Worm (Caenorhabditis elegans): Measurements from ENCODE around the gene gmps-1.

Gene gmps-1

DNA sequence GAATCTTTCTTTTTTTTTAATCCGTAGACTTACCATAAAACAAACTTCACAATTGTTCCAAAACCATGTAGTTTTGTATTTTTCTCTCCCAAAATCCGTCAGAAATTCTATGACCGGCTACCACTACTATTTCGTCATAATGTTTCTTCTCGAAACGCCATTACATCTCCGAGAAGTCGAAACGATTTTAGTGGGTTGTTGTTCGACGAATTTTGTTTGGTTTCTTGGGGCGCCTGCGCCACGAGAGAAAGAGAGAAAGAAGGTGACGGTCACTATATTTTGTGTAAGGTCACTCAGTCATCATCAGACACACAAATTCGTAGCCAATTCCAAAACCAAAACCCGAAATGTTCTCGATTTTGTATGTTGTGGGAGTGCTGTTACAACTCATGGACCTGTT, 18.6 kb upstream of the gmps-1 start (continued):
- TF ChIP-seq F44E2.7 (GFP tag; IDR thresholded peaks at IDR 0.05): no peak
- peak; percentile 19 for TF ChIP-seq aha-1 (tag)
- no peak for TF ChIP-seq F37D6.2 (tag; optimal IDR thresholded peaks at IDR 0.05)

ce11 chrII:10885868-10886514, 17.5 kb upstream of the gmps-1 start, which contains the start of gene F44F4.3:
F44F4.3 (minus strand) TSS chrII:10885918.
- TF ChIP-seq egl-27 (tag; optimal IDR thresholded peaks at IDR 0.05) (no peak), aha-1 (tag) (peak; percentile 52), hlh-30 (tag; optimal IDR thresholded peaks at IDR 0.05; ENCODE audit: insufficient read depth) (peak; percentile 14), lin-39 (tag; optimal IDR thresholded peaks at IDR 0.05) (no peak), F49E8.2 (tag; optimal IDR thresholded peaks at IDR 0.05; ENCODE audit: borderline replicate concordance) (no peak), nhr-28 (tag; optimal IDR thresholded peaks at IDR 0.05) (peak; percentile 3)

ce11 chrII:10885250-10885649, 16.7 kb upstream of the gmps-1 start:
- TF ChIP-seq aha-1 (tag) (peak; percentile 91), gei-8 (GFP tag; optimal IDR thresholded peaks at IDR 0.05) (no peak)

DNA sequence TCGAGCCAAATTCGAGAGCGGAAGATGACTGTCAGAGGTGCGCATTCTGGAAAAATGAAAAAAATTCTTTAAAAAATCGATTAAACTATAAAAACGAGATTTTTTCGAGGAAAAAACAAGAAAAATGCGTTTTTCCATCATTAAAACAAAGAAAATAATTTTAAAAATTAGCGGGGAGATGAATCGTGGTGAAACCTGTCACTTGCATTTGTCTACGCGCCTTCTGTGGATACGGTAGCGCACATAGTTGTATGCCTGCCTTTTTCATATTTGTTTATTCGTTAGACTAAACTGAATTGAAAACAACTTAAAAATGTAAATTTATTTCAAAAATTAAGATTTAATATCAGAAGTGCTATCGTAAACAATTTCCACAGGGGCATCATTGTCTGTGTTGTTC, 15.9 kb upstream of the gmps-1 start, which contains the start of gene egg-3:
TSS of gene egg-3 (minus strand) at position 46 of the 400 bp plus-strand sequence.
- TF ChIP-seq unc-130 (GFP tag; optimal IDR thresholded peaks at IDR 0.05) (peak; percentile 33), ceh-82 (tag; optimal IDR thresholded peaks at IDR 0.05) (no peak)

- TF ChIP-seq mep-1 (tag; optimal IDR thresholded peaks at IDR 0.05): no peak
- TF ChIP-seq aly-2 (tag; optimal IDR thresholded peaks at IDR 0.05): no peak
- TF ChIP-seq pqm-1 (tag; optimal IDR thresholded peaks at IDR 0.05): peak; percentile 13
- TF ChIP-seq duxl-1 (tag; optimal IDR thresholded peaks at IDR 0.05; ENCODE audit: poor library complexity): no peak
- TF ChIP-seq dpl-1 (GFP tag; optimal IDR thresholded peaks at IDR 0.05): no peak
- TF ChIP-seq vab-7 (GFP tag; IDR thresholded peaks at IDR 0.05): no peak
- no peak for TF ChIP-seq nhr-77 (tag; optimal IDR thresholded peaks at IDR 0.05)
- no peak for TF ChIP-seq tag-97 (GFP tag; IDR thresholded peaks at IDR 0.05)
- TF ChIP-seq hlh-11 (tag; optimal IDR thresholded peaks at IDR 0.05): no peak
- TF ChIP-seq ama-1 (optimal IDR thresholded peaks at IDR 0.05): no peak
- peak in 1 of 2 experiments; percentile 41 for TF ChIP-seq unc-62 (GFP tag; optimal IDR thresholded peaks at IDR 0.05 in 1 of 2)
- no peak for TF ChIP-seq unc-62 (tag; optimal IDR thresholded peaks at IDR 0.05)
- TF ChIP-seq madf-9 (GFP tag; conservative IDR thresholded peaks at IDR 0.05): no peak
Observed at ce11 chrII:10880625-10881024, 12.1 kb upstream of the gmps-1 start, which contains the start of gene lurp-1. lurp-1 (plus strand) TSS chrII:10880925.

DNA sequence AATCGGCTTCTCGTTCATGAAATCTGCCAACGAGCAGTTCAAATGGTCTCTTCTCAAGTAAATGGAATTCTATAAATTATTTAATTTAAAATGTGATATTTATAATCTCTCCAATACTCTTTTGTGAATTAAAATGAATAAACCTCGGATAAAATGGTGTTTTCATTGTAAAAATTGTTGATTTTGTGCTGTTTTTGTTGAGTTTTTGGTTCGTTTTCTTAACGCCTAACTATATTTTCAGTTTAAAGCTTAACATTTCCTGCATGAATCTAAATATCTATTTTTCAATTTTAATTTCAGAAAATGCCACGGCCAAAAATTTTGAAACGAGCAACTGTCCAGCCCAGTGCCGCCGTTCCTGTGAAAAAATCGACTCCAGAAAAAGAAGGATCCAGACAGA, 5.1 kb upstream of the gmps-1 start, which contains the start of gene orc-2:
TSS of gene orc-2 (plus strand) at position 301 of the 400 bp plus-strand sequence.
- TF ChIP-seq egl-43 (GFP tag; IDR thresholded peaks at IDR 0.05): no peak
- no peak for TF ChIP-seq ceh-20 (GFP tag; IDR thresholded peaks at IDR 0.05)
- TF ChIP-seq lin-38 (GFP tag; IDR thresholded peaks at IDR 0.05): 0 out of 2 replicates have a peak, but pooled peaks have one; percentile 10
- TF ChIP-seq F26F4.8 (GFP tag; conservative IDR thresholded peaks at IDR 0.05): no peak
- no peak for TF ChIP-seq Y75B8A.6 (GFP tag; IDR thresholded peaks at IDR 0.05)
- no peak for TF ChIP-seq lsy-2 (tag; optimal IDR thresholded peaks at IDR 0.05)

DNA sequence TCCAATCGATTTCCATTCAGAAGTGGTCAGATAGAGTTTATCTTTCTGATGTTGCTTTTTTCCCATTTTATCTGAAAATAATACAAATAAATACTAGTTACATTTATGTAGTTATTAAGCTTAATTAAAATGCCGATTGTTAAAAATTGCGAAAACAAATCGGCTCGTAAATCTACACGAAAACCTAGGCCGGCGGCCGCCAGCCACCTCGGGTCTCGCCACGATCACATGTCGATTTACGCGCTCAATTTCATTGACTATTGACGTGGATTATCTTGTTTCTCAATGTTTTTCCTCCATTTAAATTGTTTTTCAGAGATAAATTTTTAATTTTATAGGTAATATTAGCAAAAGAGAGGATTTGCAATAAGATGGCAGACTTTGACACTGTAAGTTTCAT, 4.0 kb upstream of the gmps-1 start, which contains the start of the genes cyn-4 and copz-1:
TSS of gene cyn-4 (minus strand) at position 71 of the 400 bp plus-strand sequence.
TSS of gene copz-1 (plus strand) at position 339 of the 400 bp plus-strand sequence.
- TF ChIP-seq dmd-8 (GFP tag; IDR thresholded peaks at IDR 0.05): no peak
- TF ChIP-seq nhr-102 (tag; optimal IDR thresholded peaks at IDR 0.05): no peak
- TF ChIP-seq hlh-11 (tag; optimal IDR thresholded peaks at IDR 0.05): peak; percentile 68
- TF ChIP-seq hif-1 (tag; optimal IDR thresholded peaks at IDR 0.05): peak in 1 of 2 experiments; percentile 88
- TF ChIP-seq lin-39 (tag; optimal IDR thresholded peaks at IDR 0.05): no peak
- TF ChIP-seq dpl-1 (GFP tag; optimal IDR thresholded peaks at IDR 0.05): peak; percentile 81
- no peak for TF ChIP-seq sdz-12 (GFP tag; optimal IDR thresholded peaks at IDR 0.05)
- peak; percentile 35 for TF ChIP-seq T20F7.1 (GFP tag; optimal IDR thresholded peaks at IDR 0.05)
- TF ChIP-seq spr-3 (GFP tag; optimal IDR thresholded peaks at IDR 0.05): no peak
- no peak for TF ChIP-seq daf-19 (GFP tag; conservative IDR thresholded peaks at IDR 0.05)
- no peak for TF ChIP-seq dmd-9 (GFP tag; IDR thresholded peaks at IDR 0.05)
- TF ChIP-seq ceh-28 (tag; optimal IDR thresholded peaks at IDR 0.05): no peak
- TF ChIP-seq nhr-42 (GFP tag; IDR thresholded peaks at IDR 0.05): no peak
- peak; percentile 3 for TF ChIP-seq nhr-77 (tag; optimal IDR thresholded peaks at IDR 0.05)
- TF ChIP-seq madf-5 (GFP tag; IDR thresholded peaks at IDR 0.05): no peak
